3 fruit fly cellular contexts compared by ENCODE assay signal in the genomic region with DNA sequence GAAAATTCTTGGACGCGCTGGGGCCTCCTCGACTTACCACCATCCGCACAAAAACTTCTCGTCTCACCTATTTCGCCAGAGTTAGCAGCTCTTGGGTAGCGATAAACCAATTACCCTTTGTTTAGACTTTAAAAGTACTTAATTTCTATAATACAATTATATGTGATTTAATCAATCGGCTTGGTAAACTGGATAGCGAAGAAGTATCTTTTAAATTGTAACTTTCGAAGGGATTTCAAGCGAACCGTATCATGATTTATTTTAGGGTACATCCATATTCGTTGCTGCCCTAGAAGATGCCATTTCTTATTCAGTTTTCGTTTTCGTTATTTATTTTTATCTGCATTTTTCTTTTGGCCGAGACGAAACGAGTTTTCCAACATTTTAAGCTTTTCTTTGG.
TF ChIP-seq lines count a peak whose summit lies in the region.

No protein-coding gene starts in this region.

- no peak for TF ChIP-seq CTCF in whole organism, embryonic (GFP tag; optimal IDR thresholded peaks at IDR 0.05; lab: Kevin White, UChicago)

TF ChIP-seq in whole organism, embryonic, 481 proteins besides CTCF, POLR2A, EP300 and RAD21:
- no peak for TF ChIP-seq ash1 (GFP tag; optimal IDR thresholded peaks at IDR 0.05; lab: Kevin White, UChicago)
- TF ChIP-seq C15 (GFP tag; IDR thresholded peaks at IDR 0.05; lab: Robert Waterston, UW) = no peak
- peak in 1 of 2 experiments; percentile 55 for TF ChIP-seq bsh (GFP tag; optimal IDR thresholded peaks at IDR 0.05; lab: Kevin White, UChicago)
- peak; percentile 11 for TF ChIP-seq gem (tag; optimal IDR thresholded peaks at IDR 0.05; lab: Kevin White, UChicago)
- peak; percentile 44 for TF ChIP-seq D19A (tag; optimal IDR thresholded peaks at IDR 0.05; lab: Kevin White, UChicago)
- TF ChIP-seq Xbp1 (GFP tag; optimal IDR thresholded peaks at IDR 0.05; lab: Kevin White, UChicago) = no peak
- TF ChIP-seq Ravus (GFP tag; IDR thresholded peaks at IDR 0.05; lab: Robert Waterston, UW) = no peak
- peak; percentile 30; the same call in 1 of the 2 replicates for TF ChIP-seq Drgx (GFP tag; IDR thresholded peaks at IDR 0.05; lab: Robert Waterston, UW)
- TF ChIP-seq Blimp-1 (GFP tag; optimal IDR thresholded peaks at IDR 0.05; lab: Kevin White, UChicago) = peak; percentile 51

TF ChIP-seq in whole organism, prepupa, 60 proteins besides CTCF, POLR2A, EP300 and RAD21 (continues in another document):
- TF ChIP-seq CG4318 (GFP tag; optimal IDR thresholded peaks at IDR 0.05; lab: Kevin White, UChicago) (peak; percentile 59), CG6808 (GFP tag; optimal IDR thresholded peaks at IDR 0.05; lab: Kevin White, UChicago) (peak; percentile 20), CG3032 (tag; optimal IDR thresholded peaks at IDR 0.05; lab: Kevin White, UChicago) (peak; percentile 34), lz (GFP tag; optimal IDR thresholded peaks at IDR 0.05; lab: Kevin White, UChicago) (no peak), CG6163 (GFP tag; IDR thresholded peaks at IDR 0.05; lab: Robert Waterston, UW) (peak; percentile 49; the same call in 1 of the 3 replicates), acj6 (GFP tag; optimal IDR thresholded peaks at IDR 0.05; lab: Kevin White, UChicago) (peak; percentile 25), Met (GFP tag; optimal IDR thresholded peaks at IDR 0.05; lab: Kevin White, UChicago) (no peak), CG11902 (GFP tag; optimal IDR thresholded peaks at IDR 0.05; lab: Kevin White, UChicago) (no peak), Hr4 (GFP tag; optimal IDR thresholded peaks at IDR 0.05; lab: Kevin White, UChicago) (peak; percentile 48), CG16779 (tag; optimal IDR thresholded peaks at IDR 0.05; lab: Kevin White, UChicago) (peak; percentile 22), CG6854 (GFP tag; optimal IDR thresholded peaks at IDR 0.05; lab: Kevin White, UChicago) (no peak), cyc (GFP tag; optimal IDR thresholded peaks at IDR 0.05; lab: Kevin White, UChicago) (no peak), salr (GFP tag; optimal IDR thresholded peaks at IDR 0.05; lab: Kevin White, UChicago) (peak in 1 of 2 experiments; percentile 27), dsx (GFP tag; optimal IDR thresholded peaks at IDR 0.05; lab: Kevin White, UChicago; ENCODE audit: poor library complexity, severe bottlenecking) (peak; percentile 47), Hr39 (GFP tag; optimal IDR thresholded peaks at IDR 0.05; lab: Kevin White, UChicago) (no peak), spab (GFP tag; optimal IDR thresholded peaks at IDR 0.05; lab: Kevin White, UChicago) (peak; percentile 32), topi (GFP tag; optimal IDR thresholded peaks at IDR 0.05; lab: Kevin White, UChicago) (no peak), Sox102F (GFP tag; optimal IDR thresholded peaks at IDR 0.05; lab: Kevin White, UChicago) (no peak), eg (GFP tag; IDR thresholded peaks at IDR 0.05; lab: Robert Waterston, UW) (peak; percentile 43; the same call in 1 of the 3 replicates), Ets96B (tag; optimal IDR thresholded peaks at IDR 0.05; lab: Kevin White, UChicago) (peak; percentile 53), CG11294 (GFP tag; IDR thresholded peaks at IDR 0.05; lab: Robert Waterston, UW) (peak; percentile 34; the same call in 1 of the 2 replicates), CG8632 (GFP tag; optimal IDR thresholded peaks at IDR 0.05; lab: Kevin White, UChicago) (no peak), CG9139 (GFP tag; optimal IDR thresholded peaks at IDR 0.05; lab: Kevin White, UChicago) (no peak), Gug (GFP tag; IDR thresholded peaks at IDR 0.05; lab: Robert Waterston, UW) (peak; percentile 43), CG11762 (GFP tag; optimal IDR thresholded peaks at IDR 0.05; lab: Kevin White, UChicago; ENCODE audit: insufficient read depth) (peak; percentile 7), CG34406 (GFP tag; optimal IDR thresholded peaks at IDR 0.05; lab: Kevin White, UChicago) (no peak), CG1621 (tag; optimal IDR thresholded peaks at IDR 0.05; lab: Kevin White, UChicago) (peak; percentile 10), CG32006 (GFP tag; optimal IDR thresholded peaks at IDR 0.05; lab: Kevin White, UChicago) (peak; percentile 83), vri (GFP tag; optimal IDR thresholded peaks at IDR 0.05; lab: Kevin White, UChicago) (no peak), CG3919 (GFP tag; optimal IDR thresholded peaks at IDR 0.05; lab: Kevin White, UChicago) (peak; percentile 49), Sox14 (GFP tag; optimal IDR thresholded peaks at IDR 0.05; lab: Kevin White, UChicago) (peak; percentile 37), CG6792 (GFP tag; optimal IDR thresholded peaks at IDR 0.05; lab: Kevin White, UChicago) (peak; percentile 13), CG6276 (GFP tag; optimal IDR thresholded peaks at IDR 0.05; lab: Kevin White, UChicago) (peak; percentile 49), Lpt (GFP tag; optimal IDR thresholded peaks at IDR 0.05; lab: Kevin White, UChicago) (peak; percentile 55), svp (GFP tag; lab: Kevin White, UChicago) (no peak), Eip93F (GFP tag; optimal IDR thresholded peaks at IDR 0.05; lab: Kevin White, UChicago) (no peak), Eip78C (GFP tag; lab: Kevin White, UChicago) (peak; percentile 82), esn (GFP tag; optimal IDR thresholded peaks at IDR 0.05; lab: Kevin White, UChicago) (no peak), Sox15 (GFP tag; optimal IDR thresholded peaks at IDR 0.05; lab: Kevin White, UChicago) (no peak)

TF ChIP-seq in whole organism, pupa, 21 proteins besides CTCF, POLR2A, EP300 and RAD21:
- TF ChIP-seq CG8159 (tag; optimal IDR thresholded peaks at IDR 0.05; lab: Kevin White, UChicago) (peak; percentile 46), CG9948 (tag; optimal IDR thresholded peaks at IDR 0.05; lab: Kevin White, UChicago) (peak; percentile 67), EcR (GFP tag; optimal IDR thresholded peaks at IDR 0.05; lab: Kevin White, UChicago) (no peak), fd96Ca (GFP tag; IDR thresholded peaks at IDR 0.05; lab: Robert Waterston, UW) (peak; percentile 58; the same call in 1 of the 3 replicates), Pif1B (GFP tag; optimal IDR thresholded peaks at IDR 0.05; lab: Kevin White, UChicago) (peak; percentile 50), CG12605 (GFP tag; IDR thresholded peaks at IDR 0.05; lab: Robert Waterston, UW) (peak; percentile 60), CG34367 (tag; optimal IDR thresholded peaks at IDR 0.05; lab: Kevin White, UChicago) (peak; percentile 40), CG15710 (tag; optimal IDR thresholded peaks at IDR 0.05; lab: Kevin White, UChicago) (peak; percentile 13), CG10348 (GFP tag; IDR thresholded peaks at IDR 0.05; lab: Robert Waterston, UW) (no peak), CG14655 (GFP tag; optimal IDR thresholded peaks at IDR 0.05; lab: Kevin White, UChicago) (peak; percentile 87), gl (tag; optimal IDR thresholded peaks at IDR 0.05; lab: Kevin White, UChicago) (peak; percentile 15), CG32121 (GFP tag; IDR thresholded peaks at IDR 0.05; lab: Robert Waterston, UW) (no peak), Pif1A (GFP tag; optimal IDR thresholded peaks at IDR 0.05; lab: Kevin White, UChicago) (peak; percentile 56), CG4496 (GFP tag; IDR thresholded peaks at IDR 0.05; lab: Robert Waterston, UW) (peak; percentile 56; the same call in 2 of the 3 replicates), D1 (tag; optimal IDR thresholded peaks at IDR 0.05; lab: Kevin White, UChicago) (no peak), CG17806 (tag; optimal IDR thresholded peaks at IDR 0.05; lab: Kevin White, UChicago) (peak; percentile 62), CG8301 (tag; optimal IDR thresholded peaks at IDR 0.05; lab: Kevin White, UChicago) (peak; percentile 81), Ets98B (GFP tag; IDR thresholded peaks at IDR 0.05; lab: Robert Waterston, UW) (peak; percentile 16; the same call in 1 of the 2 replicates), rn (GFP tag; IDR thresholded peaks at IDR 0.05; lab: Robert Waterston, UW) (no peak), Snoo (tag; optimal IDR thresholded peaks at IDR 0.05; lab: Kevin White, UChicago) (no peak), CG13204 (GFP tag; optimal IDR thresholded peaks at IDR 0.05; lab: Kevin White, UChicago) (no peak)

Comparison
In these comparisons a context has a peak if more than half of its experiments do, and no peak if none do; other contexts are left out.
1. Of the 7 proteins assayed by ChIP-seq in both whole organism, embryonic and whole organism, prepupa: peak only in whole organism, embryonic: Blimp-1; only in whole organism, prepupa: CG16779, Gug and Lpt; in both: none; in neither: 3.